Fruit fly (Drosophila melanogaster) Kc167 (cell line): ENCODE data around the gene CG31805.

Experiments used
- insv ChIP-seq: fragments of >200 bp; optimal IDR thresholded peaks from 3 replicates; lab custom pipeline; 2018; ENCODE audit warnings: missing external identifiers
- psq ChIP-seq: fragments of >200 bp; optimal IDR thresholded peaks from 2 replicates; lab custom pipeline; 2017; ENCODE audit warnings: missing external identifiers

DNA sequence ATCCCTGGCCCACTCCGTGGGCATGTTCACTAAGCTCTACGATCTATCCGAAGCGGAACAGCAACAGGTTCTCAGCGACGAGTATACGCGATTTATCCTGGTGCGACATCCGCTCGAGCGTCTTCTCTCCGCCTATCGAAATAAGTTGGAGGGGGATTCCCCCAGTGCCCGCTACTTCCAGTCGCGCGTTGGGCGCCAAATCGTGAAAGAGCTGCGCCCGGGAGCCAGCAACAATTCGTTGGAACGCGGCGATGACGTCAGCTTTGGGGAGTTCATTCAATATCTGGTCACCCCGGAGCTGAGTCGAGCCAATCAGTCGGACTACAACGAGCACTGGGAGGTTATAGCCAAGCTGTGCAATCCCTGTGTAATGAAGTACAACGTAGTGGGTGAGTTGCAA, 14.9 kb downstream of the CG31805 start:
- TF ChIP-seq psq (lab: Kevin White, UChicago): no peak
- no peak for TF ChIP-seq insv (lab: Kevin White, UChicago)
